Fruit fly (Drosophila melanogaster): ENCODE results near the gene GluRIIC.

Gene GluRIIC

DNA sequence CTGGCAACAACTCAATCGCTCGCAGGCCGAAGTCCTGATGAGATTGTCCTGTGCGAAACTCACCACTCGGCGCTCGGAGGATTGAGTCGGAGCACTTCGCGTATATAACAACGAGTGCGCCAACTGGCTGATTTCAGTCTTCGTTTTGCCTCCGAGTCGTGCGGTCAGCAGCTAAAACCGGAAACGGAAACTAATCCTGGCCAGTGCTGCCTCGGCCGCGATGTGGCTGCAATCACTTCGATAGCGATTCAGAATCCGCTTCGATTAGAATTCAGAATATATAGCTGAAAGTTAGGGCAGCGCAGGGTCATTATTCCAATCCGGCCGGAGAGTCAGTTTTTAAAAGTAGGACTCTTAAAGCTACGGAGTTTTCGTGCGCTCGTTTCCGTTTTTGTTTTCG is 8.8 kb downstream of the GluRIIC start, which contains the start of gene Tmtc2 (continued):
- peak; percentile 67 for TF ChIP-seq CG12155 (GFP tag; optimal IDR thresholded peaks at IDR 0.05)
- TF ChIP-seq nerfin-2 (GFP tag; IDR thresholded peaks at IDR 0.05; ENCODE audit: partially characterized antibody), result no peak
- no peak for TF ChIP-seq Fer3 (tag; optimal IDR thresholded peaks at IDR 0.05)
- no peak for TF ChIP-seq YL-1 (GFP tag; optimal IDR thresholded peaks at IDR 0.05)
- no peak for TF ChIP-seq CG3407 (GFP tag; optimal IDR thresholded peaks at IDR 0.05)
- no peak for TF ChIP-seq CG30431 (GFP tag; optimal IDR thresholded peaks at IDR 0.05)
- no peak for TF ChIP-seq Lhr (GFP tag; optimal IDR thresholded peaks at IDR 0.05)
- no peak for TF ChIP-seq nau (GFP tag; optimal IDR thresholded peaks at IDR 0.05)
- TF ChIP-seq bbx (GFP tag; IDR thresholded peaks at IDR 0.05; ENCODE audit: partially characterized antibody), result no peak
- TF ChIP-seq p53 (GFP tag; optimal IDR thresholded peaks at IDR 0.05), result no peak
- no peak for TF ChIP-seq dmrt99B (tag; optimal IDR thresholded peaks at IDR 0.05)
- no peak for TF ChIP-seq Dip2 (GFP tag; IDR thresholded peaks at IDR 0.05)
- TF ChIP-seq Nf-YC (tag; optimal IDR thresholded peaks at IDR 0.05), result peak; percentile 24
- TF ChIP-seq hth (optimal IDR thresholded peaks at IDR 0.05), result no peak
- TF ChIP-seq CG18011 (GFP tag; optimal IDR thresholded peaks at IDR 0.05), result no peak
- TF ChIP-seq CG13424 (tag; optimal IDR thresholded peaks at IDR 0.05), result no peak
- no peak for TF ChIP-seq ATbp (GFP tag; optimal IDR thresholded peaks at IDR 0.05)
- TF ChIP-seq chm (GFP tag; IDR thresholded peaks at IDR 0.05), result peak; percentile 67; the same call in 1 of the 2 replicates
- TF ChIP-seq Jarid2 (GFP tag; optimal IDR thresholded peaks at IDR 0.05), result peak; percentile 50
- TF ChIP-seq ewg (GFP tag; optimal IDR thresholded peaks at IDR 0.05), result peak; percentile 75
- TF ChIP-seq Hr78 (GFP tag; optimal IDR thresholded peaks at IDR 0.05), result no peak
- no peak for TF ChIP-seq CG14050 (GFP tag; IDR thresholded peaks at IDR 0.05)
- no peak for TF ChIP-seq dan (GFP tag; IDR thresholded peaks at IDR 0.05)
- TF ChIP-seq fu2 (GFP tag; optimal IDR thresholded peaks at IDR 0.05), result no peak
- no peak for TF ChIP-seq CG17612 (GFP tag; IDR thresholded peaks at IDR 0.05)
- no peak for TF ChIP-seq CTCF (GFP tag; optimal IDR thresholded peaks at IDR 0.05)
- TF ChIP-seq sc (optimal IDR thresholded peaks at IDR 0.05), result no peak
- TF ChIP-seq sc (GFP tag; optimal IDR thresholded peaks at IDR 0.05), result no peak
- peak; percentile 6 for TF ChIP-seq cg (GFP tag; optimal IDR thresholded peaks at IDR 0.05)
- TF ChIP-seq gem (tag; optimal IDR thresholded peaks at IDR 0.05), result no peak
- TF ChIP-seq CG18599 (GFP tag; optimal IDR thresholded peaks at IDR 0.05), result peak; percentile 5
- peak; percentile 95 for TF ChIP-seq Deaf1 (tag; optimal IDR thresholded peaks at IDR 0.05)
- TF ChIP-seq trem (tag; optimal IDR thresholded peaks at IDR 0.05), result no peak
- TF ChIP-seq trh (GFP tag; optimal IDR thresholded peaks at IDR 0.05), result no peak
- no peak for TF ChIP-seq Dip3 (GFP tag; optimal IDR thresholded peaks at IDR 0.05)
- no peak for TF ChIP-seq GATAe (GFP tag; conservative IDR thresholded peaks at IDR 0.05)
- no peak for TF ChIP-seq her (GFP tag; optimal IDR thresholded peaks at IDR 0.05)
- TF ChIP-seq tap (tag; optimal IDR thresholded peaks at IDR 0.05), result no peak
- no peak for TF ChIP-seq MTF-1 (GFP tag; optimal IDR thresholded peaks at IDR 0.05; ENCODE audit: borderline replicate concordance)
- TF ChIP-seq Stat92E (GFP tag; optimal IDR thresholded peaks at IDR 0.05), result no peak
- no peak for TF ChIP-seq HmgD (GFP tag; optimal IDR thresholded peaks at IDR 0.05)
- TF ChIP-seq CG10431 (GFP tag; optimal IDR thresholded peaks at IDR 0.05), result no peak
- TF ChIP-seq CG12769 (tag; optimal IDR thresholded peaks at IDR 0.05), result no peak
- TF ChIP-seq CG3838 (GFP tag; optimal IDR thresholded peaks at IDR 0.05), result no peak
- TF ChIP-seq CG11456 (GFP tag; IDR thresholded peaks at IDR 0.05), result no peak
- TF ChIP-seq Dbx (GFP tag; IDR thresholded peaks at IDR 0.05), result 0 out of 3 replicates have a peak, but pooled peaks have one; percentile 8
- no peak for TF ChIP-seq CG6791 (GFP tag; IDR thresholded peaks at IDR 0.05; ENCODE audit: partially characterized antibody)
- no peak for TF ChIP-seq ham (GFP tag; IDR thresholded peaks at IDR 0.05)
- TF ChIP-seq zen (tag; optimal IDR thresholded peaks at IDR 0.05), result no peak
- TF ChIP-seq CG33557 (GFP tag; optimal IDR thresholded peaks at IDR 0.05), result no peak
- no peak for TF ChIP-seq D19A (tag; optimal IDR thresholded peaks at IDR 0.05)
